Fruit fly (Drosophila melanogaster) whole organism, prepupa: ENCODE measurements around the gene CG15385.

ENCODE experiments used
- CG10669 ChIP-seq: fragments of 200-800 bp; sonication (Bioruptor generic); optimal IDR thresholded peaks from 3 replicates; lab custom pipeline; 2018; ENCODE audit warnings: missing biosample characterization, mild to moderate bottlenecking, missing genetic modification characterization, moderate library complexity
- CG11902 ChIP-seq: fragments of 200-800 bp; sonication (Bioruptor generic); optimal IDR thresholded peaks from 3 replicates; lab custom pipeline; 2016; ENCODE audit warnings: missing biosample characterization, missing genetic modification characterization
- CG1621 ChIP-seq: fragments of 200-800 bp; sonication (Bioruptor generic); optimal IDR thresholded peaks from 3 replicates; lab custom pipeline; 2018; ENCODE audit warnings: missing biosample characterization, mild to moderate bottlenecking, missing genetic modification characterization
- CG16779 ChIP-seq: fragments of 200-800 bp; sonication (Bioruptor generic); optimal IDR thresholded peaks from 3 replicates; lab custom pipeline; 2017; ENCODE audit warnings: missing biosample characterization, mild to moderate bottlenecking, missing genetic modification characterization
- CG3032 ChIP-seq: fragments of 200-800 bp; optimal IDR thresholded peaks from 2 replicates; lab custom pipeline; 2019; ENCODE audit warnings: missing biosample characterization, mild to moderate bottlenecking, missing genetic modification characterization, moderate library complexity
- CG31627 ChIP-seq: fragments of 200-800 bp; sonication (Bioruptor generic); optimal IDR thresholded peaks from 3 replicates; lab custom pipeline; 2016; ENCODE audit warnings: missing biosample characterization, missing genetic modification characterization
- CG32006 ChIP-seq: fragments of 200-800 bp; sonication (Bioruptor generic); optimal IDR thresholded peaks from 3 replicates; lab custom pipeline; 2017; ENCODE audit warnings: missing biosample characterization, mild to moderate bottlenecking, missing genetic modification characterization
- CG34406 ChIP-seq: fragments of 200-800 bp; sonication (Bioruptor generic); optimal IDR thresholded peaks from 3 replicates; lab custom pipeline; 2016; ENCODE audit warnings: missing biosample characterization, missing genetic modification characterization
- CG6163 ChIP-seq: fragments of 200-800 bp; sonication (Bioruptor generic); IDR thresholded peaks from 3 replicates; pipeline ENCODE4 v1.3.6; 2022; ENCODE audit warnings: missing biosample characterization, missing genetic modification characterization
- CG6808 ChIP-seq: fragments of 200-800 bp; sonication (Bioruptor generic); optimal IDR thresholded peaks from 3 replicates; lab custom pipeline; 2017; ENCODE audit warnings: missing biosample characterization, missing genetic modification characterization, mild to moderate bottlenecking, moderate library complexity, missing genetic modification reagents
- CG9139 ChIP-seq: fragments of 200-800 bp; sonication (Bioruptor generic); optimal IDR thresholded peaks from 3 replicates; lab custom pipeline; 2017; ENCODE audit warnings: missing biosample characterization, mild to moderate bottlenecking, missing genetic modification characterization
- Eip75B ChIP-seq: fragments of 200-800 bp; sonication (Bioruptor generic); optimal IDR thresholded peaks from 3 replicates; lab custom pipeline; 2016; ENCODE audit warnings: missing biosample characterization, missing genetic modification characterization
- Eip78C ChIP-seq: fragments of 200-800 bp; sonication (Bioruptor generic); peaks from one replicate; lab custom pipeline; 2016; ENCODE audit warnings: missing biosample characterization, missing genetic modification characterization
- Ets21C ChIP-seq: fragments of 200-800 bp; sonication (Bioruptor generic); optimal IDR thresholded peaks from 3 replicates; lab custom pipeline; 2016; ENCODE audit warnings: missing biosample characterization, missing genetic modification characterization
- Gug ChIP-seq: fragments of 200-800 bp; sonication (Bioruptor generic); IDR thresholded peaks from 2 replicates; pipeline ENCODE4 v1.3.6; 2022; ENCODE audit warnings: missing biosample characterization, missing genetic modification characterization
- Hr4 ChIP-seq: fragments of 200-800 bp; sonication (Bioruptor generic); optimal IDR thresholded peaks from 3 replicates; lab custom pipeline; 2016; ENCODE audit warnings: missing biosample characterization, missing genetic modification characterization
- Lpt ChIP-seq: fragments of 200-800 bp; sonication (Bioruptor generic); optimal IDR thresholded peaks from 3 replicates; lab custom pipeline; 2016; ENCODE audit warnings: missing biosample characterization, missing genetic modification characterization
- Smox ChIP-seq: fragments of 200-800 bp; sonication (Bioruptor generic); optimal IDR thresholded peaks from 3 replicates; lab custom pipeline; 2016; ENCODE audit warnings: missing biosample characterization, missing genetic modification characterization
- Sox102F ChIP-seq: fragments of 200-800 bp; sonication (Bioruptor generic); optimal IDR thresholded peaks from 2 replicates; lab custom pipeline; 2016; ENCODE audit warnings: missing biosample characterization, mild to moderate bottlenecking, missing genetic modification characterization
- Sox14 ChIP-seq: fragments of 200-800 bp; sonication (Bioruptor generic); optimal IDR thresholded peaks from 3 replicates; lab custom pipeline; 2016; ENCODE audit warnings: missing biosample characterization, missing genetic modification characterization
- Sox15 ChIP-seq: fragments of 200-800 bp; sonication (Bioruptor generic); optimal IDR thresholded peaks from 3 replicates; lab custom pipeline; 2016; ENCODE audit warnings: missing biosample characterization, missing genetic modification characterization
- achi ChIP-seq: fragments of 200-800 bp; sonication (Bioruptor generic); optimal IDR thresholded peaks from 3 replicates; lab custom pipeline; 2016; ENCODE audit warnings: missing biosample characterization, missing genetic modification characterization
- cyc ChIP-seq: fragments of 200-800 bp; sonication (Bioruptor generic); optimal IDR thresholded peaks from 3 replicates; lab custom pipeline; 2016; ENCODE audit warnings: missing biosample characterization, missing genetic modification characterization
- dac ChIP-seq: fragments of 200-800 bp; sonication (Bioruptor generic); optimal IDR thresholded peaks from 2 replicates; lab custom pipeline; 2017; ENCODE audit warnings: missing biosample characterization, mild to moderate bottlenecking, missing genetic modification characterization
- dsx ChIP-seq: fragments of 200-800 bp; optimal IDR thresholded peaks from 3 replicates; lab custom pipeline; 2019; ENCODE audit warnings: missing biosample characterization, mild to moderate bottlenecking, missing genetic modification characterization, moderate library complexity; ENCODE audit not compliant: poor library complexity, severe bottlenecking
- eg ChIP-seq: fragments of 200-800 bp; sonication (Bioruptor generic); IDR thresholded peaks from 3 replicates; pipeline ENCODE4 v1.3.6; 2022; ENCODE audit warnings: missing biosample characterization, missing genetic modification characterization
- esn ChIP-seq: fragments of 200-800 bp; sonication (Bioruptor generic); optimal IDR thresholded peaks from 2 replicates; lab custom pipeline; 2016; ENCODE audit warnings: missing biosample characterization, mild to moderate bottlenecking, missing genetic modification characterization, moderate library complexity
- fd85E ChIP-seq: fragments of 200-800 bp; sonication (Bioruptor generic); optimal IDR thresholded peaks from 3 replicates; lab custom pipeline; 2016; ENCODE audit warnings: missing biosample characterization, missing genetic modification characterization
- fkh ChIP-seq: fragments of 200-800 bp; sonication (Bioruptor generic); optimal IDR thresholded peaks from 3 replicates; lab custom pipeline; 2017; ENCODE audit warnings: missing biosample characterization, mild to moderate bottlenecking, missing genetic modification characterization, moderate library complexity
- lz ChIP-seq: fragments of 200-800 bp; sonication (Bioruptor generic); optimal IDR thresholded peaks from 3 replicates; lab custom pipeline; 2016; ENCODE audit warnings: missing biosample characterization, missing genetic modification characterization
- pdm3 ChIP-seq: fragments of 200-800 bp; sonication (Bioruptor generic); optimal IDR thresholded peaks from 3 replicates; lab custom pipeline; 2016; ENCODE audit warnings: missing biosample characterization, missing genetic modification characterization
- salr ChIP-seq, 2 experiments: fragments of 200-800 bp; sonication (Bioruptor generic); optimal IDR thresholded peaks; 3 replicates each; lab custom pipeline; 2016 to 2018; ENCODE audit warnings: missing biosample characterization in 2 of 2, missing genetic modification characterization in 2 of 2, mild to moderate bottlenecking in 1 of 2
- spab ChIP-seq: fragments of 200-800 bp; sonication (Bioruptor generic); optimal IDR thresholded peaks from 2 replicates; lab custom pipeline; 2017; ENCODE audit warnings: missing biosample characterization, mild to moderate bottlenecking, missing genetic modification characterization, missing genetic modification reagents
- svp ChIP-seq: fragments of 200-800 bp; sonication (Bioruptor generic); peaks from one replicate; lab custom pipeline; 2016; ENCODE audit warnings: missing biosample characterization, missing genetic modification characterization
- vri ChIP-seq: fragments of 200-800 bp; sonication (Bioruptor generic); optimal IDR thresholded peaks from 3 replicates; lab custom pipeline; 2016; ENCODE audit warnings: missing biosample characterization, mild to moderate bottlenecking, missing genetic modification characterization

The CG15385 gene

dm6 chr2L:2193357-2193780, 19.0 kb downstream of the CG15385 start (continued):
- peak; percentile 60 for TF ChIP-seq CG16779 (tag; lab: Kevin White, UChicago)
- TF ChIP-seq Sox14 (GFP tag; lab: Kevin White, UChicago), result peak; percentile 79
- no peak for TF ChIP-seq cyc
- TF ChIP-seq CG32006 (GFP tag; lab: Kevin White, UChicago), result peak; percentile 56
- peak; percentile 25 for TF ChIP-seq esn
- peak; percentile 100 for TF ChIP-seq CG1621 (tag; lab: Kevin White, UChicago)
- TF ChIP-seq Eip78C (GFP tag; lab: Kevin White, UChicago), result no peak
- peak; percentile 50 for TF ChIP-seq CG3032
- TF ChIP-seq dsx, result peak; percentile 58
- TF ChIP-seq Lpt (GFP tag; lab: Kevin White, UChicago), result peak; percentile 72
- peak; percentile 12 for TF ChIP-seq achi
- no peak for TF ChIP-seq eg (GFP tag; lab: Robert Waterston, UW)
- no peak for TF ChIP-seq Hr4 (GFP tag; lab: Kevin White, UChicago)
- no peak for TF ChIP-seq CG6163 (GFP tag; lab: Robert Waterston, UW)
- peak; percentile 63 for TF ChIP-seq Eip75B (GFP tag; lab: Kevin White, UChicago)
- TF ChIP-seq Smox, result peak; percentile 40
- no peak for TF ChIP-seq Sox15
- TF ChIP-seq, all 60 proteins: peak for 38

- TF ChIP-seq CG1621 (tag; lab: Kevin White, UChicago) (peak; percentile 1), Sox14 (GFP tag; lab: Kevin White, UChicago) (peak; percentile 75), CG34406 (GFP tag; lab: Kevin White, UChicago) (no peak)
Measured at dm6 chr2L:2192123-2192601, 20.2 kb downstream of the CG15385 start, which contains the start of gene CG10874. CG10874 (minus strand) TSS chr2L:2192386.

- no peak for TF ChIP-seq CG31627 (GFP tag; lab: Kevin White, UChicago)
- no peak for TF ChIP-seq Ets21C (GFP tag; lab: Kevin White, UChicago)
- no peak for TF ChIP-seq vri
- no peak for TF ChIP-seq Gug (GFP tag; lab: Robert Waterston, UW)
- TF ChIP-seq lz, result no peak
- no peak for TF ChIP-seq pdm3
- no peak for TF ChIP-seq fd85E (GFP tag; lab: Kevin White, UChicago)
- no peak for TF ChIP-seq salr (GFP tag; optimal IDR thresholded peaks at IDR 0.05; lab: Kevin White, UChicago)
- TF ChIP-seq CG10669 (GFP tag; lab: Kevin White, UChicago), result no peak
- TF ChIP-seq CG11902, result no peak
- TF ChIP-seq svp (GFP tag; lab: Kevin White, UChicago), result no peak
- TF ChIP-seq CG32006 (GFP tag; lab: Kevin White, UChicago), result no peak
- no peak for TF ChIP-seq Sox102F (GFP tag; lab: Kevin White, UChicago)
- no peak for TF ChIP-seq CG16779 (tag; lab: Kevin White, UChicago)
Measured at dm6 chr2L:2191404-2191803, 21.0 kb downstream of the CG15385 start.

- no peak for TF ChIP-seq Gug (GFP tag; lab: Robert Waterston, UW)
- no peak for TF ChIP-seq salr (GFP tag; optimal IDR thresholded peaks at IDR 0.05; lab: Kevin White, UChicago)
- no peak for TF ChIP-seq dac (GFP tag; lab: Kevin White, UChicago)
- no peak for TF ChIP-seq spab (GFP tag; lab: Kevin White, UChicago)
- peak; percentile 33 for TF ChIP-seq Eip78C (GFP tag; lab: Kevin White, UChicago)
- no peak for TF ChIP-seq fkh (GFP tag; lab: Kevin White, UChicago)
- no peak for TF ChIP-seq CG6808 (GFP tag; lab: Kevin White, UChicago)
- no peak for TF ChIP-seq dsx
- TF ChIP-seq CG9139 (GFP tag; lab: Kevin White, UChicago), result no peak
- peak; percentile 84 for TF ChIP-seq svp (GFP tag; lab: Kevin White, UChicago)
- peak; percentile 43 for TF ChIP-seq Sox14 (GFP tag; lab: Kevin White, UChicago)
- TF ChIP-seq, all 60 proteins: peak for 3
Measured at dm6 chr2L:2190684-2191083, 21.7 kb downstream of the CG15385 start.
